Fruit fly (Drosophila melanogaster) whole organism, embryonic: ENCODE results near the gene oxt.

Source experiments
- Bdp1 ChIP-seq: fragments of 200-800 bp; sonication (Bioruptor generic); optimal IDR thresholded peaks from 3 replicates; lab custom pipeline; 2016; ENCODE audit warnings: missing biosample characterization, missing genetic modification characterization
- CG10147 ChIP-seq: fragments of 200-800 bp; sonication (Bioruptor generic); optimal IDR thresholded peaks from 2 replicates; lab custom pipeline; 2019; ENCODE audit warnings: missing biosample characterization, mild to moderate bottlenecking, missing genetic modification characterization, moderate library complexity
- CG10267 ChIP-seq: fragments of 200-800 bp; sonication (Bioruptor generic); optimal IDR thresholded peaks from 2 replicates; lab custom pipeline; 2018; ENCODE audit warnings: missing biosample characterization, mild to moderate bottlenecking, missing genetic modification characterization, moderate library complexity
- CG10543 ChIP-seq: fragments of 200-800 bp; sonication (Bioruptor generic); optimal IDR thresholded peaks from 3 replicates; lab custom pipeline; 2017; ENCODE audit warnings: missing biosample characterization, mild to moderate bottlenecking, missing genetic modification characterization, moderate library complexity
- CG11504 ChIP-seq: fragments of 200-800 bp; sonication (Bioruptor generic); optimal IDR thresholded peaks from 3 replicates; lab custom pipeline; 2019; ENCODE audit warnings: missing biosample characterization, mild to moderate bottlenecking, missing genetic modification characterization, moderate library complexity
- CG12219 ChIP-seq: fragments of 200-800 bp; sonication (Bioruptor generic); optimal IDR thresholded peaks from 3 replicates; lab custom pipeline; 2018; ENCODE audit warnings: missing biosample characterization, mild to moderate bottlenecking, missing genetic modification characterization
- CG13287 ChIP-seq: fragments of 200-800 bp; sonication (Bioruptor generic); IDR thresholded peaks from 2 replicates; pipeline ENCODE4 v1.3.6; 2022; ENCODE audit warnings: missing biosample characterization, missing genetic modification characterization; ENCODE audit not compliant: partially characterized antibody
- CG15514 ChIP-seq: fragments of 200-800 bp; sonication (Bioruptor generic); optimal IDR thresholded peaks from 3 replicates; lab custom pipeline; 2017; ENCODE audit warnings: missing biosample characterization, missing genetic modification characterization, mild to moderate bottlenecking, moderate library complexity, missing genetic modification reagents
- CG18011 ChIP-seq: fragments of 200-800 bp; sonication (Bioruptor generic); optimal IDR thresholded peaks from 2 replicates; lab custom pipeline; 2017; ENCODE audit warnings: missing biosample characterization, missing genetic modification characterization, mild to moderate bottlenecking, moderate library complexity, missing genotype
- CG34376 ChIP-seq: fragments of 200-800 bp; sonication (Bioruptor generic); optimal IDR thresholded peaks from 2 replicates; lab custom pipeline; 2018; ENCODE audit warnings: missing biosample characterization, mild to moderate bottlenecking, missing genetic modification characterization
- CG3726 ChIP-seq: fragments of 200-800 bp; sonication (Bioruptor generic); IDR thresholded peaks from 3 replicates; pipeline ENCODE4, ENCODE4 v1.3.6; 2022; ENCODE audit warnings: missing biosample characterization, missing genetic modification characterization
- CG42726 ChIP-seq: fragments of 200-800 bp; sonication (Bioruptor generic); IDR thresholded peaks from 2 replicates; pipeline ENCODE4 v1.3.6; 2022; ENCODE audit warnings: missing biosample characterization, missing genetic modification characterization; ENCODE audit not compliant: partially characterized antibody
- CG4328 ChIP-seq: fragments of 200-800 bp; sonication (Bioruptor generic); optimal IDR thresholded peaks from 3 replicates; lab custom pipeline; 2017; ENCODE audit warnings: missing biosample characterization, missing genetic modification reagents, missing genetic modification characterization
- CG6683 ChIP-seq: fragments of 200-800 bp; sonication (Bioruptor generic); optimal IDR thresholded peaks from 2 replicates; lab custom pipeline; 2017; ENCODE audit warnings: missing biosample characterization, mild to moderate bottlenecking, missing genetic modification characterization, missing genetic modification reagents
- CG6689 ChIP-seq: fragments of 200-800 bp; sonication (Bioruptor generic); IDR thresholded peaks from 2 replicates; pipeline ENCODE4 v1.3.6; 2022; ENCODE audit warnings: missing biosample characterization, missing genetic modification characterization
- CG7745 ChIP-seq: fragments of 200-800 bp; sonication (Bioruptor generic); optimal IDR thresholded peaks from 2 replicates; lab custom pipeline; 2018; ENCODE audit warnings: missing biosample characterization, mild to moderate bottlenecking, missing genetic modification characterization, moderate library complexity
- CG7928 ChIP-seq: fragments of 200-800 bp; sonication (Bioruptor generic); optimal IDR thresholded peaks from 2 replicates; lab custom pipeline; 2017; ENCODE audit warnings: missing biosample characterization, mild to moderate bottlenecking, missing genetic modification characterization
- CG7987 ChIP-seq: fragments of 200-800 bp; sonication (Bioruptor generic); optimal IDR thresholded peaks from 2 replicates; lab custom pipeline; 2018; ENCODE audit warnings: missing biosample characterization, mild to moderate bottlenecking, missing genetic modification characterization, moderate library complexity
- CG9797 ChIP-seq: fragments of 200-800 bp; sonication (Bioruptor generic); optimal IDR thresholded peaks from 3 replicates; lab custom pipeline; 2018; ENCODE audit warnings: missing biosample characterization, mild to moderate bottlenecking, missing genetic modification characterization
- CoRest ChIP-seq: fragments of 200-800 bp; sonication (Bioruptor generic); optimal IDR thresholded peaks from 3 replicates; lab custom pipeline; 2018; ENCODE audit warnings: missing biosample characterization, mild to moderate bottlenecking, missing genetic modification characterization, moderate library complexity
- E2f2 ChIP-seq: fragments of 200-800 bp; sonication (Bioruptor generic); IDR thresholded peaks from 2 replicates; pipeline ENCODE4 v1.3.6; 2022; ENCODE audit warnings: missing biosample characterization, missing genetic modification characterization
- Ets65A ChIP-seq: fragments of 200-800 bp; sonication (Bioruptor generic); peaks from one replicate; lab custom pipeline; 2016; ENCODE audit warnings: missing biosample characterization, missing genetic modification characterization
- Ets97D ChIP-seq: fragments of 200-800 bp; sonication (Bioruptor generic); optimal IDR thresholded peaks from 3 replicates; lab custom pipeline; 2016; ENCODE audit warnings: missing biosample characterization, missing genetic modification characterization
- Hr51 ChIP-seq, 2 experiments: fragments of 200-800 bp; sonication (Bioruptor generic); optimal IDR thresholded peaks; 2 replicates in 1 of 2; 3 replicates in 1 of 2; lab custom pipeline; 2016 to 2018; ENCODE audit warnings: missing biosample characterization in 2 of 2, missing genetic modification characterization in 2 of 2, mild to moderate bottlenecking in 1 of 2, moderate library complexity in 1 of 2
- Jarid2 ChIP-seq: fragments of 200-800 bp; sonication (Bioruptor generic); optimal IDR thresholded peaks from 3 replicates; lab custom pipeline; 2017; ENCODE audit warnings: mild to moderate bottlenecking, missing biosample characterization, missing genetic modification reagents, missing genetic modification characterization
- Nf-YA ChIP-seq: fragments of 200-800 bp; sonication (Bioruptor generic); IDR thresholded peaks from 2 replicates; pipeline ENCODE4 v1.3.6; 2022; ENCODE audit warnings: missing biosample characterization, missing genetic modification characterization
- Side ChIP-seq: fragments of 200-800 bp; sonication (Bioruptor generic); optimal IDR thresholded peaks from 2 replicates; lab custom pipeline; 2016; ENCODE audit warnings: missing biosample characterization, missing genetic modification characterization
- Sox100B ChIP-seq: fragments of 200-800 bp; sonication (Bioruptor generic); optimal IDR thresholded peaks from 3 replicates; lab custom pipeline; 2018; ENCODE audit warnings: missing biosample characterization, mild to moderate bottlenecking, missing genetic modification characterization
- Trl ChIP-seq, 3 experiments: fragments of >200 bp in 2 of 3; fragments of 200-800 bp in 1 of 3; sonication (Bioruptor generic) in 1 of 3; optimal IDR thresholded peaks; 2 replicates in 1 of 3; 3 replicates in 2 of 3; lab custom pipeline; 2016 to 2017; ENCODE audit warnings: missing biosample characterization in 1 of 3, missing genetic modification characterization in 1 of 3
- ase ChIP-seq: fragments of 200-800 bp; sonication (Bioruptor generic); IDR thresholded peaks from 3 replicates; pipeline ENCODE4 v1.3.6; 2022; ENCODE audit warnings: missing biosample characterization, missing genetic modification characterization
- bigmax ChIP-seq: fragments of 200-800 bp; sonication (Bioruptor generic); optimal IDR thresholded peaks from 2 replicates; lab custom pipeline; 2018; ENCODE audit warnings: missing biosample characterization, mild to moderate bottlenecking, missing genetic modification characterization
- crol ChIP-seq: fragments of 200-800 bp; sonication (Bioruptor generic); IDR thresholded peaks from 2 replicates; pipeline ENCODE4 v1.3.6; 2022; ENCODE audit warnings: missing biosample characterization, missing genetic modification characterization
- cwo ChIP-seq: fragments of 200-800 bp; sonication (Bioruptor generic); optimal IDR thresholded peaks from 3 replicates; lab custom pipeline; 2017; ENCODE audit warnings: missing biosample characterization, missing genetic modification characterization, mild to moderate bottlenecking, moderate library complexity, missing genetic modification reagents
- exex ChIP-seq: fragments of 200-800 bp; sonication (Bioruptor generic); optimal IDR thresholded peaks from 4 replicates; lab custom pipeline; 2018; ENCODE audit warnings: missing biosample characterization, mild to moderate bottlenecking, missing genetic modification characterization, moderate library complexity
- gfzf ChIP-seq: fragments of 200-800 bp; sonication (Bioruptor generic); optimal IDR thresholded peaks from 2 replicates; lab custom pipeline; 2016; ENCODE audit warnings: missing biosample characterization, mild to moderate bottlenecking, missing genetic modification characterization, moderate library complexity
- knrl ChIP-seq: fragments of 200-800 bp; sonication (Bioruptor generic); IDR thresholded peaks from 3 replicates; pipeline ENCODE4 v1.3.6; 2022; ENCODE audit warnings: missing biosample characterization, missing genetic modification characterization; ENCODE audit not compliant: partially characterized antibody
- lab ChIP-seq: fragments of 200-800 bp; sonication (Bioruptor generic); optimal IDR thresholded peaks from 3 replicates; lab custom pipeline; 2017; ENCODE audit warnings: missing biosample characterization, missing genetic modification characterization, mild to moderate bottlenecking, moderate library complexity, missing genetic modification reagents
- lbe ChIP-seq: fragments of 200-800 bp; sonication (Bioruptor generic); optimal IDR thresholded peaks from 2 replicates; lab custom pipeline; 2016; ENCODE audit warnings: missing biosample characterization, mild to moderate bottlenecking, missing genetic modification characterization
- mirr ChIP-seq: fragments of 200-800 bp; sonication (Bioruptor generic); optimal IDR thresholded peaks from 3 replicates; lab custom pipeline; 2018; ENCODE audit warnings: missing biosample characterization, mild to moderate bottlenecking, missing genetic modification characterization
- nmo ChIP-seq: fragments of 200-800 bp; sonication (Bioruptor generic); optimal IDR thresholded peaks from 2 replicates; lab custom pipeline; 2018; ENCODE audit warnings: missing biosample characterization, mild to moderate bottlenecking, missing genetic modification characterization, moderate library complexity
- pan ChIP-seq, 4 experiments: fragments of >200 bp in 3 of 4; fragments of 200-800 bp in 1 of 4; sonication (Bioruptor generic) in 1 of 4; optimal IDR thresholded peaks in 3 of 4; IDR thresholded peaks in 1 of 4; 2 replicates each; pipeline versions ENCODE4 v1.3.6 to Lab custom; 2017 to 2022; ENCODE audit warnings: missing biosample characterization in 2 of 4, missing genetic modification characterization in 2 of 4, mixed read lengths in 1 of 4
- row ChIP-seq: fragments of 200-800 bp; sonication (Bioruptor generic); IDR thresholded peaks from 3 replicates; pipeline ENCODE4 v1.3.6; 2022; ENCODE audit warnings: missing biosample characterization, missing genetic modification characterization
- sd ChIP-seq: fragments of 200-800 bp; sonication (Bioruptor generic); optimal IDR thresholded peaks from 3 replicates; lab custom pipeline; 2018; ENCODE audit warnings: missing biosample characterization, mild to moderate bottlenecking, missing genetic modification characterization, moderate library complexity
- sug ChIP-seq: fragments of 200-800 bp; optimal IDR thresholded peaks from 2 replicates; lab custom pipeline; 2019; ENCODE audit warnings: missing biosample characterization, mild to moderate bottlenecking, missing genetic modification characterization, moderate library complexity
- vnd ChIP-seq: fragments of 200-800 bp; sonication (Bioruptor generic); IDR thresholded peaks from 3 replicates; pipeline ENCODE4 v1.3.6; 2022; ENCODE audit warnings: missing biosample characterization, missing genetic modification characterization; ENCODE audit not compliant: partially characterized antibody
- z ChIP-seq: fragments of 200-800 bp; sonication (Bioruptor generic); IDR thresholded peaks from 3 replicates; pipeline ENCODE4 v1.3.6; 2022; ENCODE audit warnings: missing biosample characterization, missing genetic modification characterization

Gene oxt

dm6 chr3L:2237543-2238233 is 24.8 kb downstream of the oxt start, which contains the start of gene ACXD (continued):
- TF ChIP-seq CG6683 (GFP tag; lab: Kevin White, UChicago): no peak
- no peak for TF ChIP-seq pan (optimal IDR thresholded peaks at IDR 0.05; lab: Kevin White, UChicago)
- TF ChIP-seq pan (GFP tag; optimal IDR thresholded peaks at IDR 0.05 in 1 of 2, IDR thresholded peaks at IDR 0.05 in 1 of 2): peak in 1 of 2 experiments; percentile 32
- TF ChIP-seq CG34376 (GFP tag; lab: Kevin White, UChicago): peak; percentile 66
- TF ChIP-seq lbe: no peak
- TF ChIP-seq nmo (GFP tag; lab: Kevin White, UChicago): no peak
- TF ChIP-seq crol: 0 out of 2 replicates have a peak, but pooled peaks have one; percentile 14
- TF ChIP-seq Jarid2 (GFP tag; lab: Kevin White, UChicago): peak; percentile 72
- TF ChIP-seq z (GFP tag; lab: Robert Waterston, UW): 0 out of 3 replicates have a peak, but pooled peaks have one; percentile 12
- TF ChIP-seq bigmax (GFP tag; lab: Kevin White, UChicago): no peak
- TF ChIP-seq CG7987 (GFP tag; lab: Kevin White, UChicago): no peak
- TF ChIP-seq Hr51 (GFP tag; optimal IDR thresholded peaks at IDR 0.05; lab: Kevin White, UChicago): no peak
- TF ChIP-seq CG11504 (tag; lab: Kevin White, UChicago): no peak
- TF ChIP-seq row (GFP tag; lab: Robert Waterston, UW): 0 out of 3 replicates have a peak, but pooled peaks have one; percentile 1
- peak; percentile 9 for TF ChIP-seq cwo (GFP tag; lab: Kevin White, UChicago)
- TF ChIP-seq CG12219 (GFP tag; lab: Kevin White, UChicago): no peak
- no peak for TF ChIP-seq CG6689 (GFP tag; lab: Robert Waterston, UW)
- TF ChIP-seq mirr (GFP tag; lab: Kevin White, UChicago): peak; percentile 4
- peak; percentile 73 for TF ChIP-seq lab
- peak; percentile 14 for TF ChIP-seq sd (tag; lab: Kevin White, UChicago)
- no peak for TF ChIP-seq CG10147 (GFP tag; lab: Kevin White, UChicago)
- no peak for TF ChIP-seq CG13287 (GFP tag; lab: Robert Waterston, UW)
- TF ChIP-seq Ets65A: peak; percentile 28
- peak; percentile 47 for TF ChIP-seq sug (tag; lab: Kevin White, UChicago)
- peak; percentile 88 for TF ChIP-seq CG7745 (tag; lab: Kevin White, UChicago)
- TF ChIP-seq CG10543 (GFP tag; lab: Kevin White, UChicago): peak; percentile 43
- TF ChIP-seq Sox100B (GFP tag; lab: Kevin White, UChicago): no peak
- no peak for TF ChIP-seq E2f2 (GFP tag; lab: Robert Waterston, UW)
- TF ChIP-seq Nf-YA (GFP tag; lab: Robert Waterston, UW): 0 out of 2 replicates have a peak, but pooled peaks have one; percentile 27
- no peak for TF ChIP-seq CG4328 (GFP tag; lab: Kevin White, UChicago)
- no peak for TF ChIP-seq CG18011
- no peak for TF ChIP-seq Bdp1 (GFP tag; lab: Kevin White, UChicago)
- TF ChIP-seq vnd (GFP tag; lab: Robert Waterston, UW): peak; percentile 44; the same call in 1 of the 3 replicates
- peak; percentile 95 for TF ChIP-seq exex (tag; lab: Kevin White, UChicago)

- TF ChIP-seq CG9797 (GFP tag; lab: Kevin White, UChicago): peak; percentile 91
- peak; percentile 97 for TF ChIP-seq sd (tag; lab: Kevin White, UChicago)
- no peak for TF ChIP-seq Bdp1 (GFP tag; lab: Kevin White, UChicago)
- peak; percentile 48 for TF ChIP-seq CG15514 (GFP tag; lab: Kevin White, UChicago)
- peak; percentile 56 for TF ChIP-seq CG10267 (tag; lab: Kevin White, UChicago)
- no peak for TF ChIP-seq ase
- peak; percentile 58 for TF ChIP-seq Ets97D (GFP tag; lab: Kevin White, UChicago)
- TF ChIP-seq gfzf (GFP tag; lab: Kevin White, UChicago): peak; percentile 95
- no peak for TF ChIP-seq Side (GFP tag; lab: Kevin White, UChicago)
- TF ChIP-seq Trl (optimal IDR thresholded peaks at IDR 0.05; lab: Kevin White, UChicago): no peak
- peak; percentile 25 for TF ChIP-seq Trl (GFP tag; optimal IDR thresholded peaks at IDR 0.05; lab: Kevin White, UChicago)
- TF ChIP-seq nmo (GFP tag; lab: Kevin White, UChicago): peak; percentile 72
- peak; percentile 11; the same call in 1 of the 2 replicates for TF ChIP-seq CG42726
- peak; percentile 34; the same call in 1 of the 3 replicates for TF ChIP-seq knrl (GFP tag; lab: Robert Waterston, UW)
- peak; percentile 86 for TF ChIP-seq CG7928
- no peak for TF ChIP-seq CG3726 (GFP tag; lab: Robert Waterston, UW)
- TF ChIP-seq CoRest (tag; lab: Kevin White, UChicago): peak; percentile 56
Measured at dm6 chr3L:2237034-2237433, 25.4 kb downstream of the oxt start, which contains the start of gene CG9018. TSS of gene CG9018 (minus strand) at chr3L:2237076.
